Fruit fly (Drosophila melanogaster) ovary, adult (tissue): ENCODE results near the gene ppk28.
A peak's percentile ranks its signal among the peaks of the same experiment; 100 is the strongest.

ENCODE experiments used
- CG17801 ChIP-seq: fragments of 200-800 bp; optimal IDR thresholded peaks from 2 replicates; lab custom pipeline; 2019; ENCODE audit warnings: missing biosample characterization, mild to moderate bottlenecking, missing genetic modification characterization, moderate library complexity; ENCODE audit not compliant: partially characterized antibody

Gene ppk28

dm6 chrX:16782175-16782916 is 23.5 kb upstream of the ppk28 start:
- TF ChIP-seq CG17801 (GFP tag; lab: Kevin White, UChicago): no peak

DNA sequence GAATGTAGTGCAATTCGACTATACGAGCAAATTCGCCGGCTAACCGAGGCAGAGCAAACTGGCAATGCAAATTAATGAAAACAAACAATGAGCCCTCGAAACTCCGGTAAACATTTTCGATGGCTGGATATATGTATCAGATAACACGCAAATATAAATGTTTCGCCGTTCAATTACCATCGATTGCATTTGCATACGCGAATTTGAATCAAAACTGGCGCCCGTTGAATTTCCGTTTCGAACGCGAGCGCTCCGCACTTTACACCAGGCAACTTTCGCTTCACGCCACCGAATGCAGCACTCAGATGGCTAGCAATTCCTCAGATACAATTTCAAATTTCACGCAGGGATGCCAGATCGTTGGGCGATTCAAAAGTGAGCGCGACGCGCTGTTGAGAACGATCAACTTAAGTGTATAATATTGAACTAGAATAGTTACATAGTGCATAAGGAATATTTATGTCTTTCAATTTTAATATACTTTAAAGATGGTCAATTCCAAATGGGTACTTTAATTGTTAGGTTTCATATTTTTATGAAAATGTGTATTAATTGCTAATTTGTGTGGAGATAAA is 22.6 kb upstream of the ppk28 start, which contains the start of gene if:
TSS of gene if (minus strand) at position 294 of the 575 bp plus-strand sequence.
- no peak for TF ChIP-seq CG17801 (GFP tag; lab: Kevin White, UChicago)

DNA sequence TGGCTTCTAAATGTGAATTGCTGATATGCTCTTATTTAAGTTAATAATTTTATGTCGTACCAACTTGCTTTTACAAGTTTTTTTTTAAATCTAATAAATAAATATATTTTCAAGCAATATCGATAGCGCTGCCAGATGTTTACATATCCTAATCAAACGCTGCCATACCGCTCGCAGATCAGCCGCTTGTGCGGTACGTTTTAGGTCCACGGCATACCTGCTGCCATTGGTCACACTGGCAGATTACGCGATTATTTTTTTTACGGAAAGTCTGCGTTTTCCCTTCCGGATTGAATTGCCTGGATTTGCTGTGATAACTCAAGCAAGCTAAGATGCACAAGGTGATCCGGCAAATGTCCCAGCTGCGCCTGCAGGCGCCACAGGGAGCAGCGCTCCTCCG is 22.1 kb upstream of the ppk28 start, which contains the start of gene mRpL22:
TSS of gene mRpL22 (plus strand) at position 191 of the 400 bp plus-strand sequence.
- no peak for TF ChIP-seq CG17801 (GFP tag; lab: Kevin White, UChicago)

DNA sequence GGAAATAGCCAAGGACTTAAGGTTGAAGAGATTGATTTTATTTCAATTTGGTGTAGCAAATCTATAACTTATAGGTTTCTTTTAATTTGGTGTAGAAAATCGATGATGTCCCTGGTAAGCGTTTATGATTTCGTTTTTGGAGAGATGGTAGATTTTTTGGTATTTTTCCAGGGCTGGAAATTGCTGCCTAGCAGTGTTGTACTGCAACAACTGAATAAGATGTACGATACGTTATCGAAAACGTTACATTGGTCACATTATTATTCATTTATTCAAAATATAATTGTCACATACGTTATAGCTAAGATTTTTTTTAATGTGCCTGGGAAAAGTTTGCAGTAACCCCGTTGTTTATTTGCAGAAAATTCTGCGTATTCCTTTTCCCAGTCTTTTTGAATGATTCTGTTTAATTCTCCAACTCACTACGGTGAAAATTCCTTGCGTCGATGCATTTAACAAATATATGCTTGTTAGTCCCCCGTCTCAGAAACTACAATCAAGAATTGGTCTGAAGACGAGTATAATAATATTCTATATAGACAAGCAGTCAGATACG is 18.9 kb upstream of the ppk28 start, which contains the start of the genes CG9609 and Sap30:
TSS of gene CG9609 (minus strand) at position 149 of the 556 bp plus-strand sequence.
TSS of gene Sap30 (plus strand) at position 424 of the 556 bp plus-strand sequence.
- no peak for TF ChIP-seq CG17801 (GFP tag; lab: Kevin White, UChicago)

- no peak for TF ChIP-seq CG17801 (GFP tag; lab: Kevin White, UChicago)
Measured at dm6 chrX:16787416-16787900, 18.4 kb upstream of the ppk28 start.

DNA sequence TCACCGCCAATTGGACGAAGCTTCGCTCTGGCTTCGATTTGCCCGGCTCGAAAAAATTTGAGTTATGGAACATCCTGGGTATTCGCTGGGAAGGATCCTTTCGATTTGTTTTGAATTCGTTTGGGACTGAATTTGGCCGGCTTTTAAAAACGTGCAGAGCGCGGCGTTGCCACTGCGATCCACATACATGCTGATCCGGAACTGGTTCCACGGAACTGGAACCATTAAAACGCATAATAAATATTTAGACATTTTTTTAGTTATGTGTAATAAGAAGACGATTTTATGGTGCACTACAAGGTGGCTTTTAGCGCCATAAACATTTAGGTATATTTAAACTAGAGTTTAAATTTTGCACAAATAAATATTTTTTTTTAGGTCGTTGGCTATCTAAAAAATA is 14.8 kb upstream of the ppk28 start, which contains the start of gene Rrp45:
TSS of gene Rrp45 (minus strand) at position 209 of the 400 bp plus-strand sequence.
- no peak for TF ChIP-seq CG17801 (GFP tag; lab: Kevin White, UChicago)

dm6 chrX:16791920-16792829 is 13.7 kb upstream of the ppk28 start, which contains the start of gene CG4768:
CG4768 (plus strand) TSS chrX:16792119.
- peak; percentile 1 for TF ChIP-seq CG17801 (GFP tag; lab: Kevin White, UChicago)

dm6 chrX:16793129-16793748 is 12.6 kb upstream of the ppk28 start:
- no peak for TF ChIP-seq CG17801 (GFP tag; lab: Kevin White, UChicago)

- TF ChIP-seq CG17801 (GFP tag; lab: Kevin White, UChicago): no peak
Measured at dm6 chrX:16798166-16798565, 7.7 kb upstream of the ppk28 start.

dm6 chrX:16799914-16800313 is 6.0 kb upstream of the ppk28 start:
- no peak for TF ChIP-seq CG17801 (GFP tag; lab: Kevin White, UChicago)

- no peak for TF ChIP-seq CG17801 (GFP tag; lab: Kevin White, UChicago)
Measured at dm6 chrX:16800530-16801027, 5.3 kb upstream of the ppk28 start, which contains the start of the genes CG9132 and CG4789. CG9132 (minus strand) TSS chrX:16800710. CG4789 (plus strand) TSS chrX:16800930.

dm6 chrX:16803299-16803698 is 2.6 kb upstream of the ppk28 start, which contains the start of the genes Rai1 and CG13005:
Rai1 (minus strand) TSS chrX:16803344.
CG13005 (plus strand) TSS chrX:16803650.
- TF ChIP-seq CG17801 (GFP tag; lab: Kevin White, UChicago): peak; percentile 46

- no peak for TF ChIP-seq CG17801 (GFP tag; lab: Kevin White, UChicago)
Measured at dm6 chrX:16808654-16809053, 2.8 kb downstream of the ppk28 start.
